Worm (Caenorhabditis elegans) whole organism, L4/young adult: ENCODE results near the gene twk-43.

ENCODE experiments used
- W03F9.2 ChIP-seq: fragments of 150-350 bp; optimal IDR thresholded peaks from 2 replicates; lab custom pipeline; 2014; ENCODE audit warnings: missing biosample characterization, missing genetic modification characterization
- dao-5 ChIP-seq: sonication (generic microtip); optimal IDR thresholded peaks from 2 replicates; lab custom pipeline; 2016; ENCODE audit warnings: missing genotype, missing genetic modification characterization, moderate library complexity, missing compliant biosample characterization
- him-1 ChIP-seq: sonication (generic microtip); optimal IDR thresholded peaks from 2 replicates; lab custom pipeline; 2016; ENCODE audit warnings: missing genotype, missing genetic modification reagents, missing genetic modification characterization, missing compliant biosample characterization

ce11 chrV:13313045-13313623 lies 32.9 kb upstream of the twk-43 start, which contains the start of gene C50B6.3:
- TF ChIP-seq him-1 (tag; lab: Kevin White, UChicago) (no peak), dao-5 (tag; lab: Kevin White, UChicago) (no peak), W03F9.2 (peak; percentile 78)
